Worm (Caenorhabditis elegans) whole organism, young adult: Measurements from ENCODE around the gene C18G1.6.

Experiments
- B0019.2 ChIP-seq: fragments of 200-800 bp; sonication (Bioruptor generic); conservative IDR thresholded peaks from 2 replicates; pipeline ENCODE4 v1.3.6; 2022; ENCODE audit warnings: missing genetic modification reagents, missing genetic modification characterization, missing compliant biosample characterization
- B0035.1 ChIP-seq: sonication (generic microtip); optimal IDR thresholded peaks from 2 replicates; lab custom pipeline; 2016; ENCODE audit warnings: missing genetic modification characterization, mild to moderate bottlenecking, missing compliant biosample characterization, missing genotype, missing genetic modification reagents
- B0261.1 ChIP-seq: sonication (generic microtip); optimal IDR thresholded peaks from 2 replicates; lab custom pipeline; 2016; ENCODE audit warnings: mild to moderate bottlenecking, missing genetic modification characterization, moderate library complexity, missing compliant biosample characterization
- B0336.3 ChIP-seq: fragments of 200-800 bp; sonication (Bioruptor generic); IDR thresholded peaks from 2 replicates; pipeline ENCODE4 v1.3.6; 2022; ENCODE audit warnings: missing genetic modification characterization, missing compliant biosample characterization
- F33H1.4 ChIP-seq: fragments of 200-800 bp; sonication (Bioruptor generic); IDR thresholded peaks from 2 replicates; pipeline ENCODE4 v1.3.6; 2022; ENCODE audit warnings: missing genetic modification reagents, missing genetic modification characterization, missing compliant biosample characterization
- F49E8.2 ChIP-seq: sonication (generic microtip); optimal IDR thresholded peaks from 3 replicates; lab custom pipeline; 2017; ENCODE audit warnings: missing genetic modification characterization, mild to moderate bottlenecking, missing compliant biosample characterization, antibody characterized with exemption, moderate library complexity; ENCODE audit not compliant: insufficient read depth
- K11D2.4 ChIP-seq: fragments of 200-800 bp; sonication (Bioruptor generic); IDR thresholded peaks from 2 replicates; pipeline ENCODE4 v1.3.6; 2022; ENCODE audit warnings: missing genetic modification reagents, missing genetic modification characterization, missing compliant biosample characterization
- T07F8.4 ChIP-seq: sonication (generic microtip); optimal IDR thresholded peaks from 2 replicates; lab custom pipeline; 2016; ENCODE audit warnings: mild to moderate bottlenecking, missing genetic modification characterization, moderate library complexity, missing compliant biosample characterization
- Y79H2A.3 ChIP-seq: fragments of 200-800 bp; sonication (Bioruptor generic); conservative IDR thresholded peaks from 2 replicates; pipeline ENCODE4 v1.3.6; 2022; ENCODE audit warnings: missing genetic modification reagents, missing genetic modification characterization, missing compliant biosample characterization
- ZK185.1 ChIP-seq: sonication (generic microtip); optimal IDR thresholded peaks from 2 replicates; lab custom pipeline; 2016; ENCODE audit warnings: mild to moderate bottlenecking, missing genetic modification characterization, missing compliant biosample characterization; ENCODE audit not compliant: poor library complexity, severe bottlenecking
- athp-1 ChIP-seq: sonication (generic microtip); optimal IDR thresholded peaks from 2 replicates; lab custom pipeline; 2017; ENCODE audit warnings: mild to moderate bottlenecking, missing genetic modification characterization, missing compliant biosample characterization
- attf-5 ChIP-seq: fragments of 200-800 bp; sonication (Bioruptor generic); optimal IDR thresholded peaks from 2 replicates; lab custom pipeline; 2018; ENCODE audit warnings: mild to moderate bottlenecking, missing genetic modification characterization, missing compliant biosample characterization
- bed-1 ChIP-seq: fragments of 200-800 bp; sonication (Bioruptor generic); IDR thresholded peaks from 2 replicates; pipeline ENCODE4 v1.3.6; 2022; ENCODE audit warnings: missing genetic modification reagents, missing genetic modification characterization, missing compliant biosample characterization
- ceh-27 ChIP-seq: fragments of 200-800 bp; sonication (Bioruptor generic); optimal IDR thresholded peaks from 2 replicates; lab custom pipeline; 2018; ENCODE audit warnings: mild to moderate bottlenecking, missing genetic modification characterization, moderate library complexity, missing compliant biosample characterization
- ceh-91 ChIP-seq: fragments of 200-800 bp; sonication (Bioruptor generic); IDR thresholded peaks from 2 replicates; pipeline ENCODE4 v1.3.6; 2022; ENCODE audit warnings: missing genetic modification reagents, missing genetic modification characterization, missing compliant biosample characterization
- dox-1 ChIP-seq: fragments of 200-800 bp; sonication (Bioruptor generic); IDR thresholded peaks from 2 replicates; pipeline ENCODE4 v1.3.6; 2022; ENCODE audit warnings: missing genetic modification reagents, missing genetic modification characterization, missing compliant biosample characterization
- dpl-1 ChIP-seq: fragments of 150-350 bp; optimal IDR thresholded peaks from 2 replicates; lab custom pipeline; 2014; ENCODE audit warnings: missing biosample characterization, missing genetic modification reagents, missing genetic modification characterization
- efl-1 ChIP-seq: fragments of 150-350 bp; optimal IDR thresholded peaks from 2 replicates; lab custom pipeline; 2014; ENCODE audit warnings: missing biosample characterization, missing genetic modification reagents, missing genetic modification characterization
- ekl-4 ChIP-seq: fragments of 200-800 bp; sonication (Bioruptor generic); IDR thresholded peaks from 2 replicates; pipeline ENCODE4 v1.3.6; 2022; ENCODE audit warnings: missing genetic modification reagents, missing genetic modification characterization, missing compliant biosample characterization
- fkh-3 ChIP-seq: sonication (generic microtip); optimal IDR thresholded peaks from 2 replicates; lab custom pipeline; 2016; ENCODE audit warnings: mild to moderate bottlenecking, missing genetic modification characterization, missing compliant biosample characterization
- him-1 ChIP-seq: sonication (generic microtip); optimal IDR thresholded peaks from 2 replicates; lab custom pipeline; 2016; ENCODE audit warnings: missing genotype, missing genetic modification reagents, missing genetic modification characterization, missing compliant biosample characterization
- hlh-26 ChIP-seq: fragments of 200-800 bp; sonication (Bioruptor generic); conservative IDR thresholded peaks from 2 replicates; pipeline ENCODE4 v1.3.6; 2022; ENCODE audit warnings: missing genetic modification reagents, missing genetic modification characterization, missing compliant biosample characterization
- hmg-1.2 ChIP-seq: fragments of 200-800 bp; sonication (Bioruptor generic); IDR thresholded peaks from 2 replicates; pipeline ENCODE4 v1.3.6; 2022; ENCODE audit warnings: missing genetic modification reagents, missing genetic modification characterization, missing compliant biosample characterization
- lag-1 ChIP-seq: fragments of 200-800 bp; sonication (Bioruptor generic); IDR thresholded peaks from 2 replicates; pipeline ENCODE4 v1.3.6; 2022; ENCODE audit warnings: missing genetic modification reagents, missing genetic modification characterization, missing compliant biosample characterization
- lin-26 ChIP-seq: fragments of 200-800 bp; sonication (Bioruptor generic); IDR thresholded peaks from 2 replicates; pipeline ENCODE4 v1.3.6; 2022; ENCODE audit warnings: missing genetic modification reagents, missing genetic modification characterization, missing compliant biosample characterization
- lin-35 ChIP-seq, 3 experiments: fragments of 150-350 bp in 2 of 3; sonication (generic microtip) in 1 of 3; optimal IDR thresholded peaks; 2 replicates each; lab custom pipeline; 2014 to 2018; ENCODE audit warnings: missing biosample characterization in 3 of 3, missing genetic modification characterization in 3 of 3, missing genetic modification reagents in 3 of 3
- lin-40 ChIP-seq: sonication (generic microtip); optimal IDR thresholded peaks from 2 replicates; lab custom pipeline; 2016; ENCODE audit warnings: missing genetic modification characterization, mild to moderate bottlenecking, missing compliant biosample characterization, missing genotype, missing genetic modification reagents
- lin-54 ChIP-seq: fragments of 200-800 bp; sonication (Bioruptor generic); optimal IDR thresholded peaks from 2 replicates; lab custom pipeline; 2018; ENCODE audit warnings: mild to moderate bottlenecking, missing genetic modification characterization, missing compliant biosample characterization
- lir-1 ChIP-seq: fragments of 200-800 bp; sonication (Bioruptor generic); conservative IDR thresholded peaks from 2 replicates; pipeline ENCODE4 v1.3.6; 2022; ENCODE audit warnings: missing genetic modification reagents, missing genetic modification characterization, missing compliant biosample characterization
- madf-10 ChIP-seq: sonication (generic microtip); optimal IDR thresholded peaks from 2 replicates; lab custom pipeline; 2016; ENCODE audit warnings: mild to moderate bottlenecking, missing genetic modification characterization, missing compliant biosample characterization
- madf-3 ChIP-seq: fragments of 200-800 bp; sonication (Bioruptor generic); IDR thresholded peaks from 2 replicates; pipeline ENCODE4 v1.3.6; 2022; ENCODE audit warnings: missing genetic modification reagents, missing genetic modification characterization, missing compliant biosample characterization
- madf-6 ChIP-seq: fragments of 200-800 bp; sonication (Bioruptor generic); IDR thresholded peaks from 2 replicates; pipeline ENCODE4 v1.3.6; 2022; ENCODE audit warnings: missing genetic modification reagents, missing genetic modification characterization, missing compliant biosample characterization
- madf-8 ChIP-seq: fragments of 200-800 bp; sonication (Bioruptor generic); conservative IDR thresholded peaks from 2 replicates; pipeline ENCODE4 v1.3.6; 2022; ENCODE audit warnings: missing genetic modification reagents, missing genetic modification characterization, missing compliant biosample characterization
- nhr-27 ChIP-seq: fragments of 200-800 bp; sonication (Bioruptor generic); optimal IDR thresholded peaks from 2 replicates; lab custom pipeline; 2018; ENCODE audit warnings: mild to moderate bottlenecking, missing genetic modification characterization, moderate library complexity, missing compliant biosample characterization
- nhr-80 ChIP-seq: sonication (generic microtip); optimal IDR thresholded peaks from 2 replicates; lab custom pipeline; 2016; ENCODE audit warnings: missing genetic modification characterization, missing compliant biosample characterization
- nhr-90 ChIP-seq: sonication (generic microtip); optimal IDR thresholded peaks from 2 replicates; lab custom pipeline; 2016; ENCODE audit warnings: missing genotype, mild to moderate bottlenecking, missing genetic modification characterization, missing compliant biosample characterization
- pbrm-1 ChIP-seq: fragments of 200-800 bp; sonication (Bioruptor generic); IDR thresholded peaks from 2 replicates; pipeline ENCODE4 v1.3.6; 2022; ENCODE audit warnings: missing genetic modification reagents, missing genetic modification characterization, missing compliant biosample characterization
- sea-2 ChIP-seq: fragments of 200-800 bp; sonication (Bioruptor generic); IDR thresholded peaks from 2 replicates; pipeline ENCODE4 v1.3.6; 2022; ENCODE audit warnings: missing genetic modification characterization, missing compliant biosample characterization
- snpc-1.3 ChIP-seq: sonication (generic microtip); optimal IDR thresholded peaks from 2 replicates; lab custom pipeline; 2017; ENCODE audit warnings: missing genetic modification characterization, mild to moderate bottlenecking, missing compliant biosample characterization, antibody characterized with exemption, moderate library complexity, missing genotype, missing genetic modification reagents; ENCODE audit not compliant: insufficient read depth
- somi-1 ChIP-seq: fragments of 200-800 bp; sonication (Bioruptor generic); optimal IDR thresholded peaks from 2 replicates; lab custom pipeline; 2018; ENCODE audit warnings: mild to moderate bottlenecking, missing genetic modification characterization, missing compliant biosample characterization
- tbp1 ChIP-seq: fragments of 200-800 bp; sonication (Bioruptor generic); optimal IDR thresholded peaks from 2 replicates; lab custom pipeline; 2018; ENCODE audit warnings: mild to moderate bottlenecking, missing genetic modification characterization, missing compliant biosample characterization
- tlf-1 ChIP-seq: fragments of 200-800 bp; sonication (Bioruptor generic); optimal IDR thresholded peaks from 2 replicates; lab custom pipeline; 2018; ENCODE audit warnings: mild to moderate bottlenecking, missing genetic modification characterization, missing compliant biosample characterization
- xnd-1 ChIP-seq: sonication (generic microtip); optimal IDR thresholded peaks from 2 replicates; lab custom pipeline; 2016; ENCODE audit warnings: missing genotype, missing genetic modification reagents, missing genetic modification characterization, missing compliant biosample characterization
- ztf-25 ChIP-seq: fragments of 200-800 bp; sonication (Bioruptor generic); IDR thresholded peaks from 2 replicates; pipeline ENCODE4 v1.3.6; 2022; ENCODE audit warnings: missing genetic modification reagents, missing genetic modification characterization, missing compliant biosample characterization
- ztf-26 ChIP-seq: sonication (generic microtip); optimal IDR thresholded peaks from 2 replicates; lab custom pipeline; 2017; ENCODE audit warnings: missing genetic modification characterization, missing compliant biosample characterization

C18G1.6 gene

DNA sequence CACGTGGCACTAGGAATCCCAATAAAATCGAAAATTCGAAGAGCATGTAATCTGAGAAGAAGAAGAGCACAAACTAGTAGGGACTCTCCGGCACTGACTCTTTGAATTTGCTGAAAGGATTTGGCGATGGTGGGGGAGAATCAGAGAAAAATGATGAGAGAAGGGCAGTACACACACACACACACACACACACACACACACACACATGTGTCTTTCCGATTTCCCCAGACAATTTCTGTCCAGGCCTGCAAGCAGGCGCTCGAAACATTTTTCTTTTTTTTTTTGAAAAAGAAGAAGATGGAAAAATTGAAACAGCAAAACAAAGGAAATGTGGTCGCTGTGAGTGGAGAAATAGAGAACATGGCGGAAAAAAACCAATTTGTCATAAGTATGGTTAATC is 20.3 kb upstream of the C18G1.6 start, which contains the start of gene tig-2 (continued):
- TF ChIP-seq T07F8.4 (no peak), B0035.1 (tag; lab: Kevin White, UChicago) (no peak)

DNA sequence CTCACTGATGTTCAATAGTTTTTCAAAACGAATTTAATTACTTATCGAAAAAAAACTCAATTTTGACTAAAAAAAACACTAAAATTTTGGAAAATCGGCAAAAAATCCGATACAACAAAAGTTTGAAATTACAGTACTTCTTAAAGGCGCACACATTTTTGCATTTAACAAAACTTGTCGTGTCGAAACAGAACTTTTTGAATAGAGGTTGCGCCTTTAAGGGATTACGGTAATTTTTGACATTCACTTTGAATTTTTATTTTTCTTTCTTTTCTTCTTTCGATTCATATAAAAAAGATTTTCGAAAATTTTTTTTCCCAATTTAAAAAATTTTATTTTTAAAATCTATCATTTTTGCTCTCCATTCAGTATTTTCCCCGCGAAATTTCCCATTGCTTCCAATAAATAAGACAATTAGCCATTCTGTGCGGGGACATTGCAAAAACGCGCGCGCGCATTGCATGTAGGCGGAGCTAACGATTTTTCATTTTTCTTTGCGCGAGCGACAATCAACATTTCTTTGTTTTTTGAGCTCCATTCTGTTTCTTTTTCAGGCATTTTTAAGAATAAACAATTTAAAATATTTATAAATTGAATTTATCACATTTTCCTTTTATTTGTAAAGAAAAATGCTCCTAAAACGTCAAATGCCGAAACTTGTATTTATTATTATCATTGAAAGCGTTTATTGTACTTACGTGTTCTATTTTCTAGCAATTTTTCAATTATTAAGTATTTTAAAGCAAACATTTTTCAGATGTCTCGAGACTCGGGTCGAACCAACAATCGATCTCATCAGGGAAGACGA is 19.0 kb upstream of the C18G1.6 start, which contains the start of gene F39G3.3:
F39G3.3 (plus strand) TSS at position 758 of the 808 bp plus-strand sequence.
- TF ChIP-seq madf-6 (GFP tag; lab: Robert Waterston, UW) (peak; percentile 97), madf-10 (tag; lab: Kevin White, UChicago) (peak; percentile 32), bed-1 (GFP tag; lab: Robert Waterston, UW) (no peak), lin-26 (GFP tag; lab: Robert Waterston, UW) (no peak), athp-1 (peak; percentile 47), ztf-26 (tag; lab: Kevin White, UChicago) (no peak), B0336.3 (GFP tag; lab: Robert Waterston, UW) (peak; percentile 77), ztf-25 (GFP tag; lab: Robert Waterston, UW) (no peak), lir-1 (GFP tag; lab: Robert Waterston, UW) (peak; percentile 40; the same call in 1 of the 2 replicates), ZK185.1 (tag; lab: Kevin White, UChicago) (peak; percentile 73), nhr-80 (tag; lab: Kevin White, UChicago) (peak; percentile 32), hmg-1.2 (GFP tag; lab: Robert Waterston, UW) (peak; percentile 53), fkh-3 (tag; lab: Kevin White, UChicago) (no peak), B0261.1 (tag; lab: Kevin White, UChicago) (no peak), tlf-1 (peak; percentile 65), pbrm-1 (GFP tag; lab: Robert Waterston, UW) (peak; percentile 56; the same call in 1 of the 2 replicates), him-1 (tag; lab: Kevin White, UChicago) (peak; percentile 71), ekl-4 (GFP tag; lab: Robert Waterston, UW) (peak; percentile 52; the same call in 1 of the 2 replicates), dox-1 (peak; percentile 89), lin-54 (GFP tag; lab: Kevin White, UChicago) (peak; percentile 83), madf-8 (GFP tag; lab: Robert Waterston, UW) (peak; percentile 84), B0019.2 (GFP tag; lab: Robert Waterston, UW) (no peak), T07F8.4 (no peak), madf-3 (GFP tag; lab: Robert Waterston, UW) (no peak), xnd-1 (tag; lab: Kevin White, UChicago) (peak; percentile 97), attf-5 (peak; percentile 38), ceh-91 (GFP tag; lab: Robert Waterston, UW) (peak; percentile 79), lin-40 (peak; percentile 35), tbp1 (peak; percentile 48), ceh-27 (GFP tag; lab: Kevin White, UChicago) (peak; percentile 24), efl-1 (GFP tag; lab: Kevin White, UChicago) (peak; percentile 77), F49E8.2 (peak; percentile 25), hlh-26 (GFP tag; lab: Robert Waterston, UW) (no peak), dpl-1 (GFP tag; lab: Kevin White, UChicago) (peak; percentile 71), nhr-90 (no peak), somi-1 (GFP tag; lab: Kevin White, UChicago) (no peak), F33H1.4 (GFP tag; lab: Robert Waterston, UW) (peak; percentile 88), lag-1 (GFP tag; lab: Robert Waterston, UW) (no peak), sea-2 (no peak), K11D2.4 (GFP tag; lab: Robert Waterston, UW) (no peak), nhr-27 (no peak), snpc-1.3 (tag; lab: Kevin White, UChicago) (peak; percentile 67), lin-35 (GFP tag; optimal IDR thresholded peaks at IDR 0.05; lab: Kevin White, UChicago) (peak in 1 of 3 experiments; percentile 38), Y79H2A.3 (GFP tag; lab: Robert Waterston, UW) (0 out of 2 replicates have a peak, but pooled peaks have one; percentile 24)
